Worm (Caenorhabditis elegans) whole organism, early embryonic: ENCODE measurements around the gene Y55F3BL.4.

Experiments used
- B0310.2 ChIP-seq: sonication (generic microtip); optimal IDR thresholded peaks from 2 replicates; lab custom pipeline; 2016; ENCODE audit warnings: mild to moderate bottlenecking, missing genetic modification characterization, missing compliant biosample characterization
- aly-1 ChIP-seq: sonication (generic microtip); optimal IDR thresholded peaks from 2 replicates; lab custom pipeline; 2016; ENCODE audit warnings: missing genetic modification characterization, missing compliant biosample characterization
- ama-1 ChIP-seq: fragments of 150-350 bp; optimal IDR thresholded peaks from 2 replicates; lab custom pipeline; 2014
- ceh-13 ChIP-seq: fragments of 200-800 bp; sonication (Bioruptor generic); optimal IDR thresholded peaks from 2 replicates; lab custom pipeline; 2018; ENCODE audit warnings: mild to moderate bottlenecking, missing genetic modification characterization, missing compliant biosample characterization
- ceh-36 ChIP-seq: sonication (generic microtip); optimal IDR thresholded peaks from 2 replicates; lab custom pipeline; 2016; ENCODE audit warnings: missing genetic modification characterization, inconsistent platforms, missing compliant biosample characterization
- flt-1 ChIP-seq: fragments of 200-800 bp; sonication (Bioruptor generic); IDR thresholded peaks from 2 replicates; pipeline ENCODE4 v1.3.6; 2022; ENCODE audit warnings: missing genetic modification characterization, missing compliant biosample characterization
- hmbx-1 ChIP-seq: sonication (generic microtip); optimal IDR thresholded peaks from 2 replicates; lab custom pipeline; 2016; ENCODE audit warnings: mild to moderate bottlenecking, missing genetic modification characterization, missing compliant biosample characterization
- hmg-4 ChIP-seq: fragments of 200-800 bp; sonication (Bioruptor generic); optimal IDR thresholded peaks from 2 replicates; lab custom pipeline; 2018; ENCODE audit warnings: mild to moderate bottlenecking, missing genetic modification characterization, missing compliant biosample characterization
- hnd-1 ChIP-seq: sonication (generic microtip); optimal IDR thresholded peaks from 2 replicates; lab custom pipeline; 2016; ENCODE audit warnings: missing genetic modification characterization, missing compliant biosample characterization
- pes-1 ChIP-seq: fragments of 200-800 bp; sonication (Bioruptor generic); IDR thresholded peaks from 2 replicates; pipeline ENCODE4 v1.3.6; 2022; ENCODE audit warnings: missing genetic modification reagents, missing genetic modification characterization, missing compliant biosample characterization
- sea-1 ChIP-seq: fragments of 200-800 bp; sonication (Bioruptor generic); conservative IDR thresholded peaks from 2 replicates; pipeline ENCODE4 v1.3.6; 2022; ENCODE audit warnings: missing genetic modification characterization, missing compliant biosample characterization
- tra-4 ChIP-seq: sonication (generic microtip); optimal IDR thresholded peaks from 2 replicates; lab custom pipeline; 2017; ENCODE audit warnings: missing genetic modification characterization, missing compliant biosample characterization

Y55F3BL.4 gene

DNA sequence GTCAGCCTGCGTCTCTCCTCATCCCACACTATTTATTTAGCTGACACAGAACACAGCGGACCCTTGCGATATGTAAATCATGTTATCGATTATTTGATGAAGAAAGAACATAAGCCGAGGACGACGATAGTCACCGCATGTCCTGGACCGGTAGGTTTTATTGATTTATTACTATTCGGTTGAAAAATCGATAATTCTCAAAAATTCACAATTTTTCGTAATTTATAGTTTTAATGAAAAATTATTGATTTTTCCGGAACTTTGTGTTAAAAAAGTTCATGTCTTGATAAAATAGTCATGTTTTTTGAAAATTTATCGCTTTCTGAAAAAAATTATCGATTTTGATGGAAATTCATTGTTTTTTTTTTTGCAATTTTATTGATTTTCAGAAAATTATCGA, 43.3 kb downstream of the Y55F3BL.4 start:
- TF ChIP-seq aly-1 (tag; lab: Kevin White, UChicago) (no peak), hmg-4 (no peak), pes-1 (GFP tag; lab: Robert Waterston, UW) (no peak)

DNA sequence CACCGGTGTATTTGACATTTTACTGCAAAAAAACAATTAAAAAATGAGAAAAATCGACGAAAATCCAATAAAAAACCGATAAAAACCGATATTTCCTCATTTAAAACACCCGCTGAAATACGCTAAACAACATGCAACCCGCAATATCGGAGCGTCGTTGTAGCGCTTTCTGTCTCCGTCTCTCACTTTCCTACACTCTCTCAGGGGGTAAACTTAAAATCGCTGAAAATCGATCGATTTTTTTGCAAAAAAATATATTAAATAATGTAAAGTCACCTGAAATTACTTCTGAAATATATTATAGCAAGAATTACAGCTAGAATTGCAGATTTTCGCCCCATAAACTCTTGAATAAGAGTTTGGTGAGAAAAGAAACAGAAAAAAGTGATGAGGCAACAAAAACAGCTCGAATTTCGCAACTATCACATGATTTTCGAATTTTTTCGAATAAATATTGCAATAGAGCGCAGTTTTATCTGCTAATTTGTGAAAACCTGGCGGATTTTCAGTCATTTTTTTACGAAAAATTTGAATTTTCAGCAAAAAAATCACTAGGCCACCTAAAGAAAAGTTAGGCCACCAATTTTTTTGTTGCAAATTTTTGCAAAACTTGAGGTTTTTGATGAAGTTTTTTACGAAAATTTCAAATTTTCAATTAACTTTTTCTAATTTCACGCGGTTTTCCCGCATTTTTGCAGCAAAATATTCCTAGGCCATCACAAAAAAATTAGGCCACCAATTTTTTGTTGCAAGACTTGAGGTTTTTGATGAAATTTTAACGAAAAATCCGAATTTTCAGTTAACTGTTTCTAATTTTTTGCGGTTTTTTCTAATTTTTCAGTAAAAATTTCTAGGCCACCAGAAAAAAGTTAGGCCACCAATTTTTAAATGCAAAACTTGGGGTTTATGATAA, 49.7 kb downstream of the Y55F3BL.4 start, which contains the start of the genes lem-4 and Y55F3BR.11:
Gene lem-4 (minus strand): TSS at position 424 of the 913 bp plus-strand sequence.
Gene Y55F3BR.11 (plus strand): TSS at position 863 of the 913 bp plus-strand sequence.
- TF ChIP-seq ceh-36 (tag; lab: Kevin White, UChicago) (no peak), ceh-13 (GFP tag; lab: Kevin White, UChicago) (no peak), hmbx-1 (tag; lab: Kevin White, UChicago) (no peak), aly-1 (tag; lab: Kevin White, UChicago) (no peak), hnd-1 (no peak), B0310.2 (tag; lab: Kevin White, UChicago) (no peak), tra-4 (tag; lab: Kevin White, UChicago) (no peak), flt-1 (GFP tag; lab: Robert Waterston, UW) (no peak), pes-1 (GFP tag; lab: Robert Waterston, UW) (no peak)

DNA sequence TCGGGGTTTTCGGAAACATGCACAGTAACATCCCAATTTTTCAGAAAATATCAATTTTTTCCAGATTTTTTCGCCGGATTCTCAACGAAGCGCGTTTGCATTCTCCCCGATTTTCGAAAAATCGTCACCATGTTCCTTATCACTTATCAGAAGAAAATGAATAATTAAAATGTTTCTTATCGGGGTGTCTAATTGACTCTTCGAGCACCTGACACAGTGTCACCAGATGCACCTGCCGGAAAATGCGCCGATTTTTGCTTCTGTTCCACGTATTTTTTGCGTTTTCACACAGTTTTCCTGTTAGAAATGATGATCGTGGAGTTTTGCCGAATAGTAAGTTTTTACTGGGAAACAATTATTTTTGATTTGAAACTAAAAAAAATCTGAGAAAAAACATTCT, 50.6 kb downstream of the Y55F3BL.4 start:
- TF ChIP-seq sea-1 (GFP tag; lab: Robert Waterston, UW): no peak
- no peak for TF ChIP-seq ama-1
